Worm (Caenorhabditis elegans) whole organism, L2 larva: Measurements from ENCODE around the gene F19B10.13.

Experiments
- F13H6.1 ChIP-seq: sonication (generic microtip); optimal IDR thresholded peaks from 2 replicates; lab custom pipeline; 2016; ENCODE audit warnings: missing genetic modification characterization, missing compliant biosample characterization
- ZK546.5 ChIP-seq: sonication (generic microtip); optimal IDR thresholded peaks from 2 replicates; lab custom pipeline; 2017; ENCODE audit warnings: missing biosample characterization, missing genetic modification characterization
- crh-2 ChIP-seq: sonication (generic microtip); optimal IDR thresholded peaks from 2 replicates; lab custom pipeline; 2017; ENCODE audit warnings: missing biosample characterization, missing genetic modification characterization
- mab-5 ChIP-seq: fragments of 150-350 bp; optimal IDR thresholded peaks from 2 replicates; lab custom pipeline; 2014; ENCODE audit warnings: missing biosample characterization, missing genetic modification characterization
- nhr-11 ChIP-seq: fragments of 150-350 bp; optimal IDR thresholded peaks from 2 replicates; lab custom pipeline; 2014; ENCODE audit warnings: missing biosample characterization, missing genetic modification characterization

DNA sequence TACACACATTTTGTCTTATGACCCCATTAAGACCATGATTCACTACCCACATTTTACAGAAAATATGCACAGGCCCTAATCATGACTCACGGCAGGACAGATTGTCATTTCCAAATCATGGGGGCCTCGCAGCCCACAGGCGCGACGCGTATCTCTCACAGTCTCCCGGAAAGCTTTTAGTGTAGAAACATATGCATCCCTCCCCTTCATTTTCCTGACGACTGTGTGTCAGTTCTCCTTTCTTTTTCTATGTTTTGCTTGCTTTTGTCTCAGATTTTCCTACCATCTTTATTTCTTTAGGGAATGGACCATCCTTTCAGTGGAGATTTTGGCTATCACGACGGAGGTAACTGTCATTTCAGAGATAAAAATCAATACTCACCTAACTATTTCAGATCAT lies 20.9 kb upstream of the F19B10.13 start, which contains the start of gene M151.1:
- TF ChIP-seq F13H6.1 (tag; lab: Kevin White, UChicago) (no peak), ZK546.5 (tag; lab: Kevin White, UChicago) (no peak), crh-2 (tag; lab: Kevin White, UChicago) (no peak), nhr-11 (tag; lab: Kevin White, UChicago) (no peak), mab-5 (tag; lab: Kevin White, UChicago) (no peak)
